3 fruit fly cellular contexts compared by ENCODE assay signal in the genomic region with DNA sequence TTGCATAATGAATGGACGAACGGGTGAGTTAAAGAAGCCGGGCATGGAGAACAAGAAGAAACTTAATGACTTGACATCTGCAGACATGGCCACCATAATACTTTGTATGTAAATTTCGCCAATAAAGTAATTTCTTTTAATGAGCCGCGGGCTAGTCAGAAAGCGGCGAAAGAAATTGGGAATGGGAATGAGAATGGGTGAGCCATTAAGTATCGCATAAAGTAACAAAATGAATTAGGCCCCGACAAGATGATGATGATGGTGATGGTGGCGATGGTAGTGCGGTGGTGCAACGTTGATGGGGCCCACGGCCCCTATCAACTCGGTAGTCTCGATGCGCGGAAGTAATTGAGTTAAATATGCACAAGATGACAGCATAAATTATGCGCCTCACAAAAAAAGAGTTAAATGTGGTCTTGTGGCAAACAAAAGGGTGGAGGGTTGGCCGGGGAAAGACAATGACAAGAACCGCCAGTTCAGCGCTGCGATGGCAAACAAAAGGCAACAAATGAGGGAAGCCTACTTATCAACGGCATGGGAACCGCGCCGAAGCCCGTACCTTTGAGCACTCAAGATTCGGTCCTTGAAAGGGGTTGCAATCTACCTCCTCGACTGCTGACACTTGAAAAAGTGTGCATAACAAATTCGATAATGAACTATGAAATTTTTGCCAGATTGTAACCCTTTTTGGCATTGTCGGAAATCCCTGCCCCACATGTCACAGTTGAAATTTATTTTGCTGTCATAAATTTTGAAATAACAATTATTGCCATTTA.
TF ChIP-seq lines count a peak whose summit lies in the region.

No protein-coding gene starts in this region.

- no peak for TF ChIP-seq CTCF in whole organism, embryonic (GFP tag; optimal IDR thresholded peaks at IDR 0.05; lab: Kevin White, UChicago)

TF ChIP-seq in whole organism, embryonic, 481 proteins besides CTCF, POLR2A, EP300 and RAD21 (continues in another document):
- TF ChIP-seq fd96Cb (tag; optimal IDR thresholded peaks at IDR 0.05; lab: Kevin White, UChicago) (no peak), crol (GFP tag; IDR thresholded peaks at IDR 0.05; lab: Robert Waterston, UW) (0 out of 2 replicates have a peak, but pooled peaks have one; percentile 14), CG31365 (tag; optimal IDR thresholded peaks at IDR 0.05; lab: Kevin White, UChicago) (no peak), Dp (GFP tag; optimal IDR thresholded peaks at IDR 0.05; lab: Kevin White, UChicago) (no peak), CG10565 (GFP tag; optimal IDR thresholded peaks at IDR 0.05; lab: Kevin White, UChicago) (no peak), CG3281 (GFP tag; optimal IDR thresholded peaks at IDR 0.05; lab: Kevin White, UChicago) (no peak), CG3163 (GFP tag; optimal IDR thresholded peaks at IDR 0.05; lab: Kevin White, UChicago) (no peak), slou (GFP tag; optimal IDR thresholded peaks at IDR 0.05; lab: Kevin White, UChicago) (no peak), Stat92E (GFP tag; optimal IDR thresholded peaks at IDR 0.05; lab: Kevin White, UChicago) (no peak), CG6813 (GFP tag; optimal IDR thresholded peaks at IDR 0.05; lab: Kevin White, UChicago) (no peak), shn (GFP tag; optimal IDR thresholded peaks at IDR 0.05; lab: Kevin White, UChicago) (no peak), Med (GFP tag; lab: Kevin White, UChicago) (peak; percentile 37), repo (GFP tag; optimal IDR thresholded peaks at IDR 0.05; lab: Kevin White, UChicago) (no peak), crc (GFP tag; optimal IDR thresholded peaks at IDR 0.05; lab: Kevin White, UChicago) (no peak), Ets65A (GFP tag; lab: Kevin White, UChicago) (peak; percentile 65), CG4820 (GFP tag; optimal IDR thresholded peaks at IDR 0.05; lab: Kevin White, UChicago) (no peak), Awh (GFP tag; IDR thresholded peaks at IDR 0.05; lab: Robert Waterston, UW) (peak; percentile 53; the same call in 1 of the 2 replicates), Dfd (GFP tag; optimal IDR thresholded peaks at IDR 0.05; lab: Kevin White, UChicago) (no peak), lola (GFP tag; optimal IDR thresholded peaks at IDR 0.05; lab: Kevin White, UChicago) (no peak), CG4617 (GFP tag; optimal IDR thresholded peaks at IDR 0.05; lab: Kevin White, UChicago; ENCODE audit: borderline replicate concordance) (no peak), Mad (GFP tag; optimal IDR thresholded peaks at IDR 0.05; lab: Kevin White, UChicago) (no peak), CG18764 (GFP tag; optimal IDR thresholded peaks at IDR 0.05; lab: Kevin White, UChicago) (no peak), Eip74EF (GFP tag; optimal IDR thresholded peaks at IDR 0.05; lab: Kevin White, UChicago) (peak in 1 of 2 experiments; percentile 21), Fer3 (tag; optimal IDR thresholded peaks at IDR 0.05; lab: Kevin White, UChicago) (no peak), CG33557 (GFP tag; optimal IDR thresholded peaks at IDR 0.05; lab: Kevin White, UChicago) (no peak), CG11696 (GFP tag; IDR thresholded peaks at IDR 0.05; lab: Robert Waterston, UW) (no peak), sens (GFP tag; lab: Kevin White, UChicago) (peak; percentile 44), pros (GFP tag; optimal IDR thresholded peaks at IDR 0.05; lab: Kevin White, UChicago) (peak; percentile 59)

TF ChIP-seq in whole organism, prepupa, 60 proteins besides CTCF, POLR2A, EP300 and RAD21:
- TF ChIP-seq CG6808 (GFP tag; optimal IDR thresholded peaks at IDR 0.05; lab: Kevin White, UChicago) (no peak), Sox15 (GFP tag; optimal IDR thresholded peaks at IDR 0.05; lab: Kevin White, UChicago) (no peak), dsx (GFP tag; optimal IDR thresholded peaks at IDR 0.05; lab: Kevin White, UChicago; ENCODE audit: poor library complexity, severe bottlenecking) (peak; percentile 28), ss (GFP tag; optimal IDR thresholded peaks at IDR 0.05; lab: Kevin White, UChicago) (peak in 1 of 2 experiments; percentile 2), net (GFP tag; optimal IDR thresholded peaks at IDR 0.05; lab: Kevin White, UChicago) (no peak), Hr39 (GFP tag; optimal IDR thresholded peaks at IDR 0.05; lab: Kevin White, UChicago) (no peak), Ets21C (GFP tag; optimal IDR thresholded peaks at IDR 0.05; lab: Kevin White, UChicago) (no peak), CG10669 (GFP tag; optimal IDR thresholded peaks at IDR 0.05; lab: Kevin White, UChicago) (no peak), svp (GFP tag; lab: Kevin White, UChicago) (no peak), CG34406 (GFP tag; optimal IDR thresholded peaks at IDR 0.05; lab: Kevin White, UChicago) (no peak), Blimp-1 (GFP tag; optimal IDR thresholded peaks at IDR 0.05; lab: Kevin White, UChicago) (no peak), topi (GFP tag; optimal IDR thresholded peaks at IDR 0.05; lab: Kevin White, UChicago) (no peak), Eip78C (GFP tag; lab: Kevin White, UChicago) (peak; percentile 8), CG8632 (GFP tag; optimal IDR thresholded peaks at IDR 0.05; lab: Kevin White, UChicago) (no peak)

TF ChIP-seq in whole organism, wandering third instar larva, 38 proteins besides CTCF, POLR2A, EP300 and RAD21:
- TF ChIP-seq fru (GFP tag; optimal IDR thresholded peaks at IDR 0.05; lab: Kevin White, UChicago) (peak; percentile 5), Dfd (GFP tag; optimal IDR thresholded peaks at IDR 0.05; lab: Kevin White, UChicago) (no peak)
